Fruit fly (Drosophila melanogaster) whole organism, embryonic: ENCODE measurements around the gene Spn75F.

Experiments used
- ATbp ChIP-seq: fragments of 200-800 bp; sonication (Bioruptor generic); optimal IDR thresholded peaks from 2 replicates; lab custom pipeline; 2017; ENCODE audit warnings: missing biosample characterization, mild to moderate bottlenecking, missing genetic modification characterization, missing genetic modification reagents
- Aef1 ChIP-seq: fragments of 200-800 bp; sonication (Bioruptor generic); IDR thresholded peaks from 3 replicates; pipeline ENCODE4 v1.3.6; 2022; ENCODE audit warnings: missing biosample characterization, missing genetic modification characterization
- Atf-2 ChIP-seq: fragments of 200-800 bp; sonication (Bioruptor generic); optimal IDR thresholded peaks from 2 replicates; lab custom pipeline; 2016; ENCODE audit warnings: missing biosample characterization, missing genetic modification characterization
- C15 ChIP-seq: fragments of 200-800 bp; sonication (Bioruptor generic); IDR thresholded peaks from 3 replicates; pipeline ENCODE4 v1.3.6; 2022; ENCODE audit warnings: missing biosample characterization, missing genetic modification characterization
- CG10147 ChIP-seq: fragments of 200-800 bp; sonication (Bioruptor generic); optimal IDR thresholded peaks from 2 replicates; lab custom pipeline; 2019; ENCODE audit warnings: missing biosample characterization, mild to moderate bottlenecking, missing genetic modification characterization, moderate library complexity
- CG10209 ChIP-seq: fragments of 200-800 bp; sonication (Bioruptor generic); optimal IDR thresholded peaks from 3 replicates; lab custom pipeline; 2017; ENCODE audit warnings: missing biosample characterization, mild to moderate bottlenecking, missing genetic modification characterization, missing genetic modification reagents
- CG11696 ChIP-seq: fragments of 200-800 bp; sonication (Bioruptor generic); IDR thresholded peaks from 2 replicates; pipeline ENCODE4 v1.3.6; 2022; ENCODE audit warnings: missing biosample characterization, missing genetic modification characterization
- CG12236 ChIP-seq: fragments of 200-800 bp; sonication (Bioruptor generic); optimal IDR thresholded peaks from 2 replicates; lab custom pipeline; 2016; ENCODE audit warnings: missing biosample characterization, missing genetic modification characterization
- CG13424 ChIP-seq: fragments of 200-800 bp; sonication (Bioruptor generic); optimal IDR thresholded peaks from 2 replicates; lab custom pipeline; 2019; ENCODE audit warnings: missing biosample characterization, mild to moderate bottlenecking, missing genetic modification characterization, moderate library complexity
- CG16815 ChIP-seq: fragments of 200-800 bp; sonication (Bioruptor generic); optimal IDR thresholded peaks from 3 replicates; lab custom pipeline; 2017; ENCODE audit warnings: missing biosample characterization, mild to moderate bottlenecking, missing genetic modification characterization
- CG17361 ChIP-seq: fragments of 200-800 bp; sonication (Bioruptor generic); IDR thresholded peaks from 3 replicates; pipeline ENCODE4 v1.3.6; 2022; ENCODE audit warnings: missing biosample characterization, missing genetic modification characterization
- CG17912 ChIP-seq: fragments of 200-800 bp; sonication (Bioruptor generic); optimal IDR thresholded peaks from 2 replicates; lab custom pipeline; 2018; ENCODE audit warnings: missing biosample characterization, mild to moderate bottlenecking, missing genetic modification characterization
- CG18619 ChIP-seq: fragments of 200-800 bp; sonication (Bioruptor generic); optimal IDR thresholded peaks from 3 replicates; lab custom pipeline; 2017; ENCODE audit warnings: missing biosample characterization, mild to moderate bottlenecking, missing genetic modification characterization
- CG2120 ChIP-seq: fragments of 200-800 bp; sonication (Bioruptor generic); optimal IDR thresholded peaks from 3 replicates; lab custom pipeline; 2016; ENCODE audit warnings: missing biosample characterization, missing genetic modification characterization
- CG2678 ChIP-seq: fragments of 200-800 bp; sonication (Bioruptor generic); optimal IDR thresholded peaks from 3 replicates; lab custom pipeline; 2019; ENCODE audit warnings: missing biosample characterization, mild to moderate bottlenecking, missing genetic modification characterization, moderate library complexity
- CG31224 ChIP-seq: fragments of 200-800 bp; sonication (Bioruptor generic); IDR thresholded peaks from 2 replicates; pipeline ENCODE4 v1.3.6; 2022; ENCODE audit warnings: missing biosample characterization, missing genetic modification characterization
- CG3726 ChIP-seq: fragments of 200-800 bp; sonication (Bioruptor generic); IDR thresholded peaks from 3 replicates; pipeline ENCODE4, ENCODE4 v1.3.6; 2022; ENCODE audit warnings: missing biosample characterization, missing genetic modification characterization
- CG3995 ChIP-seq: fragments of 200-800 bp; sonication (Bioruptor generic); optimal IDR thresholded peaks from 3 replicates; lab custom pipeline; 2016; ENCODE audit warnings: missing biosample characterization, missing genetic modification characterization
- CG4328 ChIP-seq: fragments of 200-800 bp; sonication (Bioruptor generic); optimal IDR thresholded peaks from 3 replicates; lab custom pipeline; 2017; ENCODE audit warnings: missing biosample characterization, missing genetic modification reagents, missing genetic modification characterization
- CG4707 ChIP-seq: fragments of 200-800 bp; sonication (Bioruptor generic); optimal IDR thresholded peaks from 2 replicates; lab custom pipeline; 2018; ENCODE audit warnings: missing biosample characterization, mild to moderate bottlenecking, missing genetic modification characterization, moderate library complexity
- CG4820 ChIP-seq: fragments of 200-800 bp; sonication (Bioruptor generic); optimal IDR thresholded peaks from 3 replicates; lab custom pipeline; 2016; ENCODE audit warnings: missing biosample characterization, missing genetic modification characterization
- CG6254 ChIP-seq: fragments of 200-800 bp; sonication (Bioruptor generic); optimal IDR thresholded peaks from 3 replicates; lab custom pipeline; 2017; ENCODE audit warnings: mild to moderate bottlenecking, missing biosample characterization, missing genetic modification reagents, missing genetic modification characterization
- CG8359 ChIP-seq: fragments of 200-800 bp; sonication (Bioruptor generic); optimal IDR thresholded peaks from 2 replicates; lab custom pipeline; 2017; ENCODE audit warnings: missing biosample characterization, mild to moderate bottlenecking, missing genetic modification characterization, borderline replicate concordance
- CG8765 ChIP-seq: fragments of 200-800 bp; sonication (Bioruptor generic); IDR thresholded peaks from 2 replicates; pipeline ENCODE4 v1.3.6; 2022; ENCODE audit warnings: missing biosample characterization, missing genetic modification characterization
- CG8924 ChIP-seq: fragments of 200-800 bp; optimal IDR thresholded peaks from 3 replicates; lab custom pipeline; 2019; ENCODE audit warnings: missing biosample characterization, mild to moderate bottlenecking, missing genetic modification characterization, moderate library complexity
- Deaf1 ChIP-seq: fragments of 200-800 bp; optimal IDR thresholded peaks from 3 replicates; lab custom pipeline; 2019; ENCODE audit warnings: missing biosample characterization, mild to moderate bottlenecking, missing genetic modification characterization, moderate library complexity
- Dll ChIP-seq: fragments of 200-800 bp; sonication (Bioruptor generic); IDR thresholded peaks from 4 replicates; pipeline ENCODE4 v1.3.6; 2022; ENCODE audit warnings: missing biosample characterization, missing genetic modification characterization; ENCODE audit not compliant: partially characterized antibody
- Doc3 ChIP-seq: fragments of 200-800 bp; sonication (Bioruptor generic); IDR thresholded peaks from 3 replicates; pipeline ENCODE4 v1.3.6; 2022; ENCODE audit warnings: missing biosample characterization, missing genetic modification characterization; ENCODE audit not compliant: partially characterized antibody
- H15 ChIP-seq: fragments of 200-800 bp; sonication (Bioruptor generic); IDR thresholded peaks from 3 replicates; pipeline ENCODE4 v1.3.6; 2022; ENCODE audit warnings: missing biosample characterization, missing genetic modification characterization
- HHEX ChIP-seq: fragments of 200-800 bp; sonication (Bioruptor generic); optimal IDR thresholded peaks from 3 replicates; lab custom pipeline; 2017; ENCODE audit warnings: missing biosample characterization, mild to moderate bottlenecking, missing genetic modification characterization, missing genetic modification reagents
- MESR4 ChIP-seq: fragments of 200-800 bp; sonication (Bioruptor generic); optimal IDR thresholded peaks from 2 replicates; lab custom pipeline; 2018; ENCODE audit warnings: missing biosample characterization, mild to moderate bottlenecking, missing genetic modification characterization, moderate library complexity
- Oli ChIP-seq: fragments of 200-800 bp; sonication (Bioruptor generic); optimal IDR thresholded peaks from 2 replicates; lab custom pipeline; 2018; ENCODE audit warnings: missing biosample characterization, mild to moderate bottlenecking, missing genetic modification characterization, moderate library complexity
- Poxn ChIP-seq: fragments of 200-800 bp; sonication (Bioruptor generic); IDR thresholded peaks from 2 replicates; pipeline ENCODE4 v1.3.6; 2022; ENCODE audit warnings: missing biosample characterization, missing genetic modification characterization
- Sin3A ChIP-seq: fragments of >200 bp; optimal IDR thresholded peaks from 2 replicates; lab custom pipeline; 2018
- Xbp1 ChIP-seq: fragments of 200-800 bp; sonication (Bioruptor generic); optimal IDR thresholded peaks from 3 replicates; lab custom pipeline; 2016; ENCODE audit warnings: missing biosample characterization, mild to moderate bottlenecking, missing genetic modification characterization
- ara ChIP-seq: fragments of 200-800 bp; sonication (Bioruptor generic); IDR thresholded peaks from 2 replicates; pipeline ENCODE4 v1.3.6; 2022; ENCODE audit warnings: missing biosample characterization, missing genetic modification characterization
- corto ChIP-seq: fragments of 200-800 bp; sonication (Bioruptor generic); optimal IDR thresholded peaks from 2 replicates; lab custom pipeline; 2016; ENCODE audit warnings: missing biosample characterization, mild to moderate bottlenecking, missing genetic modification characterization, moderate library complexity
- ewg ChIP-seq: fragments of 200-800 bp; sonication (Bioruptor generic); optimal IDR thresholded peaks from 3 replicates; lab custom pipeline; 2017; ENCODE audit warnings: mild to moderate bottlenecking, missing biosample characterization, missing genetic modification reagents, missing genetic modification characterization
- gsb ChIP-seq: fragments of 200-800 bp; sonication (Bioruptor generic); IDR thresholded peaks from 2 replicates; pipeline ENCODE4 v1.3.6; 2022; ENCODE audit warnings: missing biosample characterization, missing genetic modification characterization
- hkb ChIP-seq, 2 experiments: fragments of 200-800 bp in 1 of 2; fragments of >200 bp in 1 of 2; sonication (Bioruptor generic) in 1 of 2; IDR thresholded peaks in 1 of 2; optimal IDR thresholded peaks in 1 of 2; 2 replicates each; pipeline versions ENCODE4 v1.3.6 to Lab custom; 2017 to 2022; ENCODE audit warnings: missing biosample characterization in 1 of 2, missing genetic modification characterization in 1 of 2
- knrl ChIP-seq: fragments of 200-800 bp; sonication (Bioruptor generic); IDR thresholded peaks from 3 replicates; pipeline ENCODE4 v1.3.6; 2022; ENCODE audit warnings: missing biosample characterization, missing genetic modification characterization; ENCODE audit not compliant: partially characterized antibody
- lmd ChIP-seq: fragments of 200-800 bp; sonication (Bioruptor generic); IDR thresholded peaks from 2 replicates; pipeline ENCODE4 v1.3.6; 2022; ENCODE audit warnings: missing biosample characterization, missing genetic modification characterization
- lov ChIP-seq, 2 experiments: fragments of 200-800 bp in 1 of 2; fragments of >200 bp in 1 of 2; sonication (Bioruptor generic) in 1 of 2; IDR thresholded peaks in 1 of 2; optimal IDR thresholded peaks in 1 of 2; 2 replicates in 1 of 2; 3 replicates in 1 of 2; pipeline versions ENCODE4 v1.3.6 to Lab custom; 2017 to 2022; ENCODE audit warnings: missing biosample characterization in 1 of 2, missing genetic modification characterization in 1 of 2
- phol ChIP-seq: fragments of 200-800 bp; sonication (Bioruptor generic); optimal IDR thresholded peaks from 3 replicates; lab custom pipeline; 2018; ENCODE audit warnings: missing biosample characterization, mild to moderate bottlenecking, missing genetic modification characterization, moderate library complexity
- sens ChIP-seq: fragments of 200-800 bp; sonication (Bioruptor generic); peaks from one replicate; lab custom pipeline; 2016; ENCODE audit warnings: missing biosample characterization, missing genetic modification characterization
- sens-2 ChIP-seq: fragments of 200-800 bp; sonication (Bioruptor generic); IDR thresholded peaks from 2 replicates; pipeline ENCODE4 v1.3.6; 2022; ENCODE audit warnings: missing biosample characterization, missing genetic modification characterization
- seq ChIP-seq: fragments of 200-800 bp; sonication (Bioruptor generic); IDR thresholded peaks from 2 replicates; pipeline ENCODE4 v1.3.6; 2022; ENCODE audit warnings: missing biosample characterization, missing genetic modification characterization
- slou ChIP-seq: fragments of 200-800 bp; sonication (Bioruptor generic); optimal IDR thresholded peaks from 3 replicates; lab custom pipeline; 2016; ENCODE audit warnings: missing biosample characterization, missing genetic modification characterization
- stc ChIP-seq: fragments of 200-800 bp; sonication (Bioruptor generic); IDR thresholded peaks from 2 replicates; pipeline ENCODE4 v1.3.6; 2022; ENCODE audit warnings: missing biosample characterization, missing genetic modification characterization
- vfl ChIP-seq: fragments of 200-800 bp; sonication (Bioruptor generic); optimal IDR thresholded peaks from 2 replicates; lab custom pipeline; 2016; ENCODE audit warnings: missing biosample characterization, missing genetic modification characterization

Spn75F gene

DNA sequence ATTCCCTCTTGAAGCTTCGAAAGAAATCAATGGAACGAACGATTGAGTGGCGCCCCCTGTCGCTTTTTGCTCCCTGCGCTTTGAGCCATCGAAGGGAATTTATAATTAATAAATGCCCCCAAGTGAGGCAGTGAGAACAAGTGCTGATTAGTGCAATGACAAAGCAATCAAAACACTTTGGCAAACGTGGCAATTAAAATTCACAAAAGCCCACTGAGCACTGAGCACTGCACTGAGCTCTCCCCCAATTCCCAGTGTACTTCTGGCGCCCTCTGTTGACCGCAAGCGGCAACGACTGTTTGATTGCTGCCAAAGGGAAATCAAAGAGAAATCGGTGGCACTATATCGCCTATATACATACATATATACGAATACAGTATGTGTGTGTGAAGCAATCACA is 48.5 kb upstream of the Spn75F start (continued):
- TF ChIP-seq MESR4 (no peak), CG13424 (tag; lab: Kevin White, UChicago) (no peak), sens-2 (GFP tag; lab: Robert Waterston, UW) (no peak), stc (GFP tag; lab: Robert Waterston, UW) (no peak), CG2678 (tag; lab: Kevin White, UChicago) (peak; percentile 15), CG8359 (GFP tag; lab: Kevin White, UChicago) (no peak), H15 (GFP tag; lab: Robert Waterston, UW) (0 out of 3 replicates have a peak, but pooled peaks have one; percentile 35), CG10209 (GFP tag; lab: Kevin White, UChicago) (no peak), CG4707 (GFP tag; lab: Kevin White, UChicago) (no peak), ATbp (GFP tag; lab: Kevin White, UChicago) (no peak), Atf-2 (GFP tag; lab: Kevin White, UChicago) (no peak), CG16815 (GFP tag; lab: Kevin White, UChicago) (no peak), CG8924 (tag; lab: Kevin White, UChicago) (no peak), ewg (GFP tag; lab: Kevin White, UChicago) (no peak), seq (0 out of 2 replicates have a peak, but pooled peaks have one; percentile 30), gsb (GFP tag; lab: Robert Waterston, UW) (no peak), Sin3A (lab: Kevin White, UChicago) (no peak), hkb (optimal IDR thresholded peaks at IDR 0.05; lab: Kevin White, UChicago) (no peak), hkb (GFP tag; IDR thresholded peaks at IDR 0.05; lab: Robert Waterston, UW) (no peak), knrl (no peak), phol (tag; lab: Kevin White, UChicago) (peak; percentile 13), ara (0 out of 2 replicates have a peak, but pooled peaks have one; percentile 35), Poxn (GFP tag; lab: Robert Waterston, UW) (no peak), lmd (GFP tag; lab: Robert Waterston, UW) (no peak; the same call in 1 of the 2 replicates), CG11696 (GFP tag; lab: Robert Waterston, UW) (no peak), CG18619 (GFP tag; lab: Kevin White, UChicago) (no peak), CG12236 (GFP tag; lab: Kevin White, UChicago) (no peak), CG3995 (no peak), HHEX (GFP tag; lab: Kevin White, UChicago) (no peak), CG3726 (no peak), CG8765 (no peak), CG2120 (GFP tag; lab: Kevin White, UChicago) (no peak), Oli (tag; lab: Kevin White, UChicago) (peak; percentile 28), Aef1 (GFP tag; lab: Robert Waterston, UW) (no peak), Xbp1 (GFP tag; lab: Kevin White, UChicago) (peak; percentile 5), Dll (no peak), CG4820 (no peak), CG10147 (GFP tag; lab: Kevin White, UChicago) (no peak), lov (optimal IDR thresholded peaks at IDR 0.05; lab: Kevin White, UChicago) (no peak), lov (GFP tag; IDR thresholded peaks at IDR 0.05; lab: Robert Waterston, UW) (no peak), corto (no peak), slou (GFP tag; lab: Kevin White, UChicago) (no peak), vfl (GFP tag; lab: Kevin White, UChicago) (no peak), CG17361 (peak; percentile 57; the same call in 2 of the 3 replicates), CG17912 (GFP tag; lab: Kevin White, UChicago) (no peak), sens (GFP tag; lab: Kevin White, UChicago) (peak; percentile 85), CG6254 (GFP tag; lab: Kevin White, UChicago) (no peak), CG31224 (GFP tag; lab: Robert Waterston, UW) (0 out of 2 replicates have a peak, but pooled peaks have one; percentile 23), Deaf1 (tag; lab: Kevin White, UChicago) (no peak), Doc3 (GFP tag; lab: Robert Waterston, UW) (no peak), CG4328 (GFP tag; lab: Kevin White, UChicago) (no peak), C15 (no peak)
